Worm (Caenorhabditis elegans) whole organism, mixed stage, embryonic: ENCODE results near the gene gpa-6.

Experiments
- bed-3 ChIP-seq: fragments of 200-800 bp; sonication (Bioruptor generic); optimal IDR thresholded peaks from 3 replicates; lab custom pipeline; 2018; ENCODE audit warnings: mild to moderate bottlenecking, missing genetic modification characterization, moderate library complexity, missing compliant biosample characterization
- ceh-39 ChIP-seq: fragments of 150-350 bp; optimal IDR thresholded peaks from 2 replicates; lab custom pipeline; 2014; ENCODE audit warnings: missing biosample characterization, missing genetic modification characterization
- lin-13 ChIP-seq: fragments of 150-350 bp; optimal IDR thresholded peaks from 2 replicates; lab custom pipeline; 2014; ENCODE audit warnings: missing biosample characterization, missing genetic modification characterization
- nhr-237 ChIP-seq: fragments of 150-350 bp; optimal IDR thresholded peaks from 2 replicates; lab custom pipeline; 2014; ENCODE audit warnings: missing biosample characterization, missing genetic modification characterization
- sem-2 ChIP-seq: fragments of 200-800 bp; sonication (Bioruptor generic); optimal IDR thresholded peaks from 2 replicates; lab custom pipeline; 2018; ENCODE audit warnings: mild to moderate bottlenecking, missing genetic modification characterization, missing compliant biosample characterization
- snpc-4 ChIP-seq: fragments of 150-350 bp; optimal IDR thresholded peaks from 2 replicates; lab custom pipeline; 2014; ENCODE audit warnings: missing biosample characterization, missing genetic modification characterization
- unc-62 ChIP-seq: fragments of 150-350 bp; optimal IDR thresholded peaks from 2 replicates; lab custom pipeline; 2014; ENCODE audit warnings: missing biosample characterization, missing genetic modification reagents, missing genetic modification characterization

DNA sequence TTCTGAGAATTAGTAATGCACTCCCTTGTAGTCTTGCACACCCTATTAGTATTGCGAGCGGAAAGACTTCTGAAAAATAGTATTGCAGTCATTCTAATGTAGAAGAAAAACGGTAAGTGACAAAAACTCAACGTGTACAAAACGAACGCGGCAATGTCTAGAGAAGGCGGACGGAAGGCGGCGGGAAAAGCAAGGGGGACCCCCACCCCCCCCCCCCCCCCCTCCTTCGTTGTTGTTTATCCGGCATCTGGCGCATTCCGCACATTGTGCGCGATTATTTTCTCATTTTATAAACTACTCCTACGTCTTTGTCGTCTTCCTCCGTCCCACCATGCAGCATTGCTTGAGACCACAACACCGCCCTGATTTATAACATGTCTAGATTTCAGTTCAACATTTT, 11.3 kb downstream of the gpa-6 start:
- no peak for TF ChIP-seq snpc-4 (tag; lab: Kevin White, UChicago)
- TF ChIP-seq nhr-237: no peak
- TF ChIP-seq ceh-39 (tag; lab: Kevin White, UChicago): no peak
- TF ChIP-seq lin-13: no peak
- TF ChIP-seq sem-2 (GFP tag; lab: Kevin White, UChicago): no peak
- TF ChIP-seq unc-62 (GFP tag; lab: Kevin White, UChicago): no peak
- TF ChIP-seq bed-3: no peak
